Fruit fly (Drosophila melanogaster): ENCODE data around the gene dpr6.
A peak's percentile ranks its signal among the peaks of the same experiment; 100 is the strongest.

The dpr6 gene

DNA sequence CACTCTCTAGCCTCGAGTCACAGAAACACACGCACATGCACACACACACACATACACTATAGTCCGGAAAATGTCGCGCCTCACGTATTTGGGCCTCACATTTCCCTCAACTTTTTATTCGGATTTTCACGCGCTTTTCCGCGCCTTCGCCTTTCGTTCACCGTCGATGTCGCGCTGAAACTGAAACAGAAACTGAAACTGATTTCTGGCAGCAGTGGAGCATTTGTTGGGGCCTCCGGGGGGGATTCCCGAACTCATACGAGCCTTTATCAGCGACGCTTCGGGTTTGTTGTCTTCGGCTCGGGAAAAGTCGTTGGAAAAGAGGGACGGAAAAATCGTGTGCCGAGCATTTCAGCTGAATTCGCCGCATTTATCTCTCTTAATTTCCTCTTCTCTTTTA, 211.5 kb downstream of the dpr6 start, which contains the start of gene dpr10 (continued):
- peak; percentile 16 for TF ChIP-seq CG6765 (GFP tag; optimal IDR thresholded peaks at IDR 0.05)
- TF ChIP-seq CG16779 (GFP tag; IDR thresholded peaks at IDR 0.05), result peak; percentile 63; the same call in 1 of the 2 replicates
- no peak for TF ChIP-seq oc (tag; optimal IDR thresholded peaks at IDR 0.05)
- 0 out of 3 replicates have a peak, but pooled peaks have one; percentile 39 for TF ChIP-seq CG11456 (GFP tag; IDR thresholded peaks at IDR 0.05)
- peak; percentile 26 for TF ChIP-seq CG12071 (GFP tag; optimal IDR thresholded peaks at IDR 0.05)
- peak; percentile 28 for TF ChIP-seq mirr (GFP tag; optimal IDR thresholded peaks at IDR 0.05)

- TF ChIP-seq CG3163 (GFP tag; optimal IDR thresholded peaks at IDR 0.05) (peak; percentile 85), gt (GFP tag; IDR thresholded peaks at IDR 0.05) (no peak), ewg (GFP tag; optimal IDR thresholded peaks at IDR 0.05) (peak; percentile 5), abd-A (tag; optimal IDR thresholded peaks at IDR 0.05) (peak; percentile 77), otp (GFP tag; IDR thresholded peaks at IDR 0.05) (no peak), Hr3 (GFP tag; optimal IDR thresholded peaks at IDR 0.05) (no peak), CG10565 (GFP tag; optimal IDR thresholded peaks at IDR 0.05) (no peak), Ets65A (GFP tag) (peak; percentile 45), Deaf1 (tag; optimal IDR thresholded peaks at IDR 0.05) (peak; percentile 73), gsb-n (tag; optimal IDR thresholded peaks at IDR 0.05) (no peak), gfzf (GFP tag; optimal IDR thresholded peaks at IDR 0.05) (no peak), Rx (GFP tag; IDR thresholded peaks at IDR 0.05) (no peak), CG2875 (GFP tag; optimal IDR thresholded peaks at IDR 0.05) (no peak), Trl (optimal IDR thresholded peaks at IDR 0.05) (peak; percentile 31 to 43), Trl (GFP tag; optimal IDR thresholded peaks at IDR 0.05) (no peak), chinmo (GFP tag; IDR thresholded peaks at IDR 0.05; ENCODE audit: partially characterized antibody) (no peak)
These were observed 212.4 kb downstream of the dpr6 start for dm6 chr3L:10186893-10187292.
